Fruit fly (Drosophila melanogaster): ENCODE data around the gene CG10077.

Gene CG10077

dm6 chr3L:6993350-6993749 lies 37.6 kb upstream of the CG10077 start:
- no peak for TF ChIP-seq CG32264 (GFP tag; optimal IDR thresholded peaks at IDR 0.05)
- TF ChIP-seq lola (GFP tag; optimal IDR thresholded peaks at IDR 0.05), result no peak
- TF ChIP-seq Rel (GFP tag; optimal IDR thresholded peaks at IDR 0.05), result no peak
- no peak for TF ChIP-seq Rel (tag; optimal IDR thresholded peaks at IDR 0.05)
- no peak for TF ChIP-seq fru (GFP tag; optimal IDR thresholded peaks at IDR 0.05)
- TF ChIP-seq Dif (GFP tag; optimal IDR thresholded peaks at IDR 0.05; ENCODE audit: partially characterized antibody), result no peak
- TF ChIP-seq h (GFP tag; optimal IDR thresholded peaks at IDR 0.05), result no peak
- no peak for TF ChIP-seq usp (GFP tag; optimal IDR thresholded peaks at IDR 0.05)
- TF ChIP-seq rgr (GFP tag; optimal IDR thresholded peaks at IDR 0.05), result no peak
- no peak for TF ChIP-seq br (GFP tag; optimal IDR thresholded peaks at IDR 0.05)
- TF ChIP-seq Dfd (GFP tag; optimal IDR thresholded peaks at IDR 0.05), result no peak
- no peak for TF ChIP-seq Vsx2 (GFP tag; optimal IDR thresholded peaks at IDR 0.05; ENCODE audit: partially characterized antibody)

- no peak for TF ChIP-seq Rel (GFP tag; optimal IDR thresholded peaks at IDR 0.05)
- TF ChIP-seq Rel (tag; optimal IDR thresholded peaks at IDR 0.05), result no peak
- no peak for TF ChIP-seq dl (GFP tag; optimal IDR thresholded peaks at IDR 0.05; ENCODE audit: insufficient read depth in 1 of 2, partially characterized antibody in 2 of 2)
Measured at dm6 chr3L:6990288-6990687, 34.6 kb upstream of the CG10077 start, which contains the start of gene bin. TSS of gene bin (plus strand) at chr3L:6990622.

- TF ChIP-seq Abd-B (GFP tag; optimal IDR thresholded peaks at IDR 0.05), result no peak
- TF ChIP-seq dmrt93B (GFP tag; optimal IDR thresholded peaks at IDR 0.05), result peak; percentile 77
- no peak for TF ChIP-seq N (GFP tag; optimal IDR thresholded peaks at IDR 0.05)
- TF ChIP-seq dsf (GFP tag; optimal IDR thresholded peaks at IDR 0.05; ENCODE audit: borderline replicate concordance), result no peak
- no peak for TF ChIP-seq Dif (GFP tag; optimal IDR thresholded peaks at IDR 0.05; ENCODE audit: partially characterized antibody)
- no peak for TF ChIP-seq Hnf4 (GFP tag; optimal IDR thresholded peaks at IDR 0.05)
- TF ChIP-seq sv (GFP tag; optimal IDR thresholded peaks at IDR 0.05), result peak; percentile 67
- TF ChIP-seq woc (GFP tag; optimal IDR thresholded peaks at IDR 0.05), result peak; percentile 47
- TF ChIP-seq dl (GFP tag; optimal IDR thresholded peaks at IDR 0.05; ENCODE audit: insufficient read depth in 1 of 2, partially characterized antibody in 2 of 2), result no peak
- TF ChIP-seq OdsH (GFP tag; optimal IDR thresholded peaks at IDR 0.05), result peak; percentile 41
- peak; percentile 74 for TF ChIP-seq fru (GFP tag; optimal IDR thresholded peaks at IDR 0.05)
- no peak for TF ChIP-seq usp (GFP tag; optimal IDR thresholded peaks at IDR 0.05)
- peak in 1 of 2 experiments; percentile 81 for TF ChIP-seq foxo (GFP tag; optimal IDR thresholded peaks at IDR 0.05)
- TF ChIP-seq psq (GFP tag; optimal IDR thresholded peaks at IDR 0.05), result peak; percentile 67
- peak; percentile 76 for TF ChIP-seq HLH106 (tag; optimal IDR thresholded peaks at IDR 0.05)
- TF ChIP-seq lola (GFP tag; optimal IDR thresholded peaks at IDR 0.05), result no peak
- peak; percentile 30 for TF ChIP-seq CG9705 (GFP tag; optimal IDR thresholded peaks at IDR 0.05)
- peak; percentile 14 for TF ChIP-seq Dfd (GFP tag; optimal IDR thresholded peaks at IDR 0.05)
- no peak for TF ChIP-seq Myc (optimal IDR thresholded peaks at IDR 0.05)
- TF ChIP-seq jim (GFP tag; optimal IDR thresholded peaks at IDR 0.05), result no peak
- TF ChIP-seq h (GFP tag; optimal IDR thresholded peaks at IDR 0.05), result peak; percentile 68
- TF ChIP-seq pan (optimal IDR thresholded peaks at IDR 0.05), result no peak
- peak; percentile 5 for TF ChIP-seq Hr83 (GFP tag; optimal IDR thresholded peaks at IDR 0.05; ENCODE audit: poor library complexity, severe bottlenecking)
- no peak for TF ChIP-seq brk (GFP tag; optimal IDR thresholded peaks at IDR 0.05)
- TF ChIP-seq br (GFP tag; optimal IDR thresholded peaks at IDR 0.05), result no peak
- TF ChIP-seq tai (GFP tag; optimal IDR thresholded peaks at IDR 0.05), result no peak
- no peak for TF ChIP-seq Jra (GFP tag; optimal IDR thresholded peaks at IDR 0.05)
- TF ChIP-seq Rel (GFP tag; optimal IDR thresholded peaks at IDR 0.05), result no peak
- TF ChIP-seq Rel (tag; optimal IDR thresholded peaks at IDR 0.05), result no peak
- no peak for TF ChIP-seq Hr78 (GFP tag; optimal IDR thresholded peaks at IDR 0.05)
- TF ChIP-seq ey (GFP tag; optimal IDR thresholded peaks at IDR 0.05), result peak; percentile 24
- TF ChIP-seq CG32264 (GFP tag; optimal IDR thresholded peaks at IDR 0.05), result no peak
- TF ChIP-seq Vsx2 (GFP tag; optimal IDR thresholded peaks at IDR 0.05; ENCODE audit: partially characterized antibody), result no peak
- TF ChIP-seq GATAd (GFP tag; optimal IDR thresholded peaks at IDR 0.05), result no peak
- TF ChIP-seq Sp1 (GFP tag; optimal IDR thresholded peaks at IDR 0.05), result peak; percentile 83
- no peak for TF ChIP-seq Mio (GFP tag; optimal IDR thresholded peaks at IDR 0.05)
- TF ChIP-seq CrebA (GFP tag; optimal IDR thresholded peaks at IDR 0.05; ENCODE audit: borderline replicate concordance), result no peak
- TF ChIP-seq sage (GFP tag; optimal IDR thresholded peaks at IDR 0.05), result no peak
- peak; percentile 59 for TF ChIP-seq rgr (GFP tag; optimal IDR thresholded peaks at IDR 0.05)
Measured at dm6 chr3L:6988942-6989569, 33.4 kb upstream of the CG10077 start.

All from whole organism, wandering third instar larva.